Fruit fly (Drosophila melanogaster) whole organism, embryonic: ENCODE data around the gene grass.

Source experiments
- Bgb ChIP-seq: fragments of 200-800 bp; sonication (Bioruptor generic); IDR thresholded peaks from 2 replicates; pipeline ENCODE4 v1.3.6; 2022; ENCODE audit warnings: missing biosample characterization, missing genetic modification characterization; ENCODE audit not compliant: partially characterized antibody
- CG10209 ChIP-seq: fragments of 200-800 bp; sonication (Bioruptor generic); optimal IDR thresholded peaks from 3 replicates; lab custom pipeline; 2017; ENCODE audit warnings: missing biosample characterization, mild to moderate bottlenecking, missing genetic modification characterization, missing genetic modification reagents
- CG10565 ChIP-seq: fragments of 200-800 bp; sonication (Bioruptor generic); optimal IDR thresholded peaks from 3 replicates; lab custom pipeline; 2016; ENCODE audit warnings: missing biosample characterization, mild to moderate bottlenecking, missing genetic modification characterization
- CG11504 ChIP-seq: fragments of 200-800 bp; sonication (Bioruptor generic); optimal IDR thresholded peaks from 3 replicates; lab custom pipeline; 2019; ENCODE audit warnings: missing biosample characterization, mild to moderate bottlenecking, missing genetic modification characterization, moderate library complexity
- CG12071 ChIP-seq: fragments of 200-800 bp; sonication (Bioruptor generic); optimal IDR thresholded peaks from 3 replicates; lab custom pipeline; 2018; ENCODE audit warnings: missing biosample characterization, mild to moderate bottlenecking, missing genetic modification characterization
- CG1233 ChIP-seq: fragments of 200-800 bp; sonication (Bioruptor generic); optimal IDR thresholded peaks from 4 replicates; lab custom pipeline; 2018; ENCODE audit warnings: missing biosample characterization, mild to moderate bottlenecking, missing genetic modification characterization
- CG15073 ChIP-seq: fragments of 200-800 bp; sonication (Bioruptor generic); optimal IDR thresholded peaks from 2 replicates; lab custom pipeline; 2016; ENCODE audit warnings: missing biosample characterization, missing genetic modification characterization
- CG15479 ChIP-seq: fragments of 200-800 bp; sonication (Bioruptor generic); optimal IDR thresholded peaks from 3 replicates; lab custom pipeline; 2019; ENCODE audit warnings: missing biosample characterization, mild to moderate bottlenecking, missing genetic modification characterization, moderate library complexity
- CG17328 ChIP-seq: fragments of 200-800 bp; sonication (Bioruptor generic); IDR thresholded peaks from 2 replicates; pipeline ENCODE4 v1.3.6; 2022; ENCODE audit warnings: missing biosample characterization, missing genetic modification characterization
- CG17802 ChIP-seq: fragments of 200-800 bp; sonication (Bioruptor generic); optimal IDR thresholded peaks from 2 replicates; lab custom pipeline; 2018; ENCODE audit warnings: missing biosample characterization, mild to moderate bottlenecking, missing genetic modification characterization, moderate library complexity
- CG1832 ChIP-seq: fragments of 200-800 bp; sonication (Bioruptor generic); optimal IDR thresholded peaks from 2 replicates; lab custom pipeline; 2017; ENCODE audit warnings: missing biosample characterization, mild to moderate bottlenecking, missing genetic modification characterization, inconsistent platforms
- CG2678 ChIP-seq: fragments of 200-800 bp; sonication (Bioruptor generic); optimal IDR thresholded peaks from 3 replicates; lab custom pipeline; 2019; ENCODE audit warnings: missing biosample characterization, mild to moderate bottlenecking, missing genetic modification characterization, moderate library complexity
- CG2875 ChIP-seq: fragments of 200-800 bp; sonication (Bioruptor generic); optimal IDR thresholded peaks from 2 replicates; lab custom pipeline; 2017; ENCODE audit warnings: missing biosample characterization, mild to moderate bottlenecking, missing genetic modification characterization, missing genetic modification reagents
- CG30403 ChIP-seq: fragments of 200-800 bp; sonication (Bioruptor generic); optimal IDR thresholded peaks from 3 replicates; lab custom pipeline; 2016; ENCODE audit warnings: missing biosample characterization, missing genetic modification characterization
- CG33557 ChIP-seq: fragments of 200-800 bp; sonication (Bioruptor generic); optimal IDR thresholded peaks from 2 replicates; lab custom pipeline; 2019; ENCODE audit warnings: missing biosample characterization, mild to moderate bottlenecking, missing genetic modification characterization, moderate library complexity
- CG3847 ChIP-seq: fragments of 200-800 bp; sonication (Bioruptor generic); IDR thresholded peaks from 2 replicates; pipeline ENCODE4 v1.3.6; 2022; ENCODE audit warnings: missing biosample characterization, missing genetic modification characterization
- CG4328 ChIP-seq: fragments of 200-800 bp; sonication (Bioruptor generic); optimal IDR thresholded peaks from 3 replicates; lab custom pipeline; 2017; ENCODE audit warnings: missing biosample characterization, missing genetic modification reagents, missing genetic modification characterization
- CG4707 ChIP-seq: fragments of 200-800 bp; sonication (Bioruptor generic); optimal IDR thresholded peaks from 2 replicates; lab custom pipeline; 2018; ENCODE audit warnings: missing biosample characterization, mild to moderate bottlenecking, missing genetic modification characterization, moderate library complexity
- CG7839 ChIP-seq: fragments of 200-800 bp; sonication (Bioruptor generic); optimal IDR thresholded peaks from 3 replicates; lab custom pipeline; 2018; ENCODE audit warnings: missing biosample characterization, mild to moderate bottlenecking, missing genetic modification characterization, moderate library complexity
- CG9876 ChIP-seq: fragments of 200-800 bp; sonication (Bioruptor generic); optimal IDR thresholded peaks from 2 replicates; lab custom pipeline; 2016; ENCODE audit warnings: missing biosample characterization, missing genetic modification characterization
- CHES-1-like ChIP-seq: fragments of 200-800 bp; sonication (Bioruptor generic); optimal IDR thresholded peaks from 2 replicates; lab custom pipeline; 2016; ENCODE audit warnings: missing biosample characterization, missing genetic modification characterization
- D19B ChIP-seq: fragments of 200-800 bp; sonication (Bioruptor generic); optimal IDR thresholded peaks from 2 replicates; lab custom pipeline; 2017; ENCODE audit warnings: missing biosample characterization, mild to moderate bottlenecking, missing genetic modification characterization
- Deaf1 ChIP-seq: fragments of 200-800 bp; optimal IDR thresholded peaks from 3 replicates; lab custom pipeline; 2019; ENCODE audit warnings: missing biosample characterization, mild to moderate bottlenecking, missing genetic modification characterization, moderate library complexity
- Dref ChIP-seq: fragments of 200-800 bp; sonication (Bioruptor generic); IDR thresholded peaks from 2 replicates; pipeline ENCODE4 v1.3.6; 2022; ENCODE audit warnings: missing biosample characterization, missing genetic modification characterization
- Drgx ChIP-seq: fragments of 200-800 bp; sonication (Bioruptor generic); IDR thresholded peaks from 2 replicates; pipeline ENCODE4 v1.3.6; 2022; ENCODE audit warnings: missing biosample characterization, missing genetic modification characterization
- Fer2 ChIP-seq: fragments of 200-800 bp; sonication (Bioruptor generic); optimal IDR thresholded peaks from 2 replicates; lab custom pipeline; 2018; ENCODE audit warnings: missing biosample characterization, mild to moderate bottlenecking, missing genetic modification characterization, moderate library complexity
- Gug ChIP-seq: fragments of 200-800 bp; sonication (Bioruptor generic); IDR thresholded peaks from 4 replicates; pipeline ENCODE4 v1.3.6; 2022; ENCODE audit warnings: missing biosample characterization, missing genetic modification characterization
- Hr78 ChIP-seq, 2 experiments: fragments of 200-800 bp in 1 of 2; fragments of >200 bp in 1 of 2; sonication (Bioruptor generic) in 1 of 2; optimal IDR thresholded peaks; 2 replicates each; lab custom pipeline; 2017 to 2019; ENCODE audit warnings: missing biosample characterization in 2 of 2, missing genetic modification characterization in 2 of 2, mild to moderate bottlenecking in 1 of 2, moderate library complexity in 1 of 2
- Tbp ChIP-seq: fragments of >200 bp; optimal IDR thresholded peaks from 2 replicates; lab custom pipeline; 2018; ENCODE audit warnings: missing biosample characterization, missing genetic modification characterization
- ase ChIP-seq: fragments of 200-800 bp; sonication (Bioruptor generic); IDR thresholded peaks from 3 replicates; pipeline ENCODE4 v1.3.6; 2022; ENCODE audit warnings: missing biosample characterization, missing genetic modification characterization
- bsh ChIP-seq, 2 experiments: fragments of 200-800 bp; sonication (Bioruptor generic); optimal IDR thresholded peaks; 2 replicates each; lab custom pipeline; 2017 to 2018; ENCODE audit warnings: mild to moderate bottlenecking in 2 of 2, missing biosample characterization in 2 of 2, missing genetic modification characterization in 2 of 2, moderate library complexity in 1 of 2
- cwo ChIP-seq: fragments of 200-800 bp; sonication (Bioruptor generic); optimal IDR thresholded peaks from 3 replicates; lab custom pipeline; 2017; ENCODE audit warnings: missing biosample characterization, missing genetic modification characterization, mild to moderate bottlenecking, moderate library complexity, missing genetic modification reagents
- dan ChIP-seq: fragments of 200-800 bp; sonication (Bioruptor generic); IDR thresholded peaks from 2 replicates; pipeline ENCODE4 v1.3.6; 2022; ENCODE audit warnings: missing biosample characterization, missing genetic modification characterization
- dati ChIP-seq: fragments of 200-800 bp; sonication (Bioruptor generic); IDR thresholded peaks from 2 replicates; pipeline ENCODE4 v1.3.6; 2022; ENCODE audit warnings: missing biosample characterization, missing genetic modification characterization
- ewg ChIP-seq: fragments of 200-800 bp; sonication (Bioruptor generic); optimal IDR thresholded peaks from 3 replicates; lab custom pipeline; 2017; ENCODE audit warnings: mild to moderate bottlenecking, missing biosample characterization, missing genetic modification reagents, missing genetic modification characterization
- fd102C ChIP-seq: fragments of 200-800 bp; sonication (Bioruptor generic); optimal IDR thresholded peaks from 2 replicates; lab custom pipeline; 2018; ENCODE audit warnings: missing biosample characterization, mild to moderate bottlenecking, missing genetic modification characterization, moderate library complexity
- gro ChIP-seq: fragments of 200-800 bp; sonication (Bioruptor generic); optimal IDR thresholded peaks from 2 replicates; lab custom pipeline; 2016; ENCODE audit warnings: missing biosample characterization, missing genetic modification characterization
- ham ChIP-seq: fragments of 200-800 bp; sonication (Bioruptor generic); IDR thresholded peaks from 2 replicates; pipeline ENCODE4 v1.3.6; 2022; ENCODE audit warnings: missing biosample characterization, missing genetic modification characterization
- hbn ChIP-seq: fragments of 200-800 bp; sonication (Bioruptor generic); IDR thresholded peaks from 2 replicates; pipeline ENCODE4 v1.3.6; 2022; ENCODE audit warnings: missing biosample characterization, missing genetic modification characterization; ENCODE audit not compliant: partially characterized antibody
- lilli ChIP-seq: fragments of 200-800 bp; sonication (Bioruptor generic); optimal IDR thresholded peaks from 3 replicates; lab custom pipeline; 2016; ENCODE audit warnings: missing biosample characterization, missing genetic modification characterization
- sc ChIP-seq, 3 experiments: fragments of >200 bp in 2 of 3; fragments of 200-800 bp in 1 of 3; sonication (Bioruptor generic) in 1 of 3; optimal IDR thresholded peaks; 2 replicates in 2 of 3; 3 replicates in 1 of 3; lab custom pipeline; 2017; ENCODE audit warnings: mild to moderate bottlenecking in 1 of 3, missing biosample characterization in 1 of 3, missing genetic modification characterization in 1 of 3, missing genetic modification reagents in 1 of 3
- tup ChIP-seq: fragments of 200-800 bp; sonication (Bioruptor generic); optimal IDR thresholded peaks from 2 replicates; lab custom pipeline; 2016; ENCODE audit warnings: missing biosample characterization, mild to moderate bottlenecking, missing genetic modification characterization, moderate library complexity
- tx ChIP-seq: fragments of 200-800 bp; sonication (Bioruptor generic); optimal IDR thresholded peaks from 2 replicates; lab custom pipeline; 2016; ENCODE audit warnings: missing biosample characterization, missing genetic modification characterization
- zen2 ChIP-seq: fragments of 200-800 bp; sonication (Bioruptor generic); IDR thresholded peaks from 3 replicates; pipeline ENCODE4 v1.3.6; 2022; ENCODE audit warnings: missing biosample characterization, missing genetic modification characterization; ENCODE audit not compliant: partially characterized antibody
- zfh2 ChIP-seq: fragments of 200-800 bp; sonication (Bioruptor generic); optimal IDR thresholded peaks from 2 replicates; lab custom pipeline; 2016; ENCODE audit warnings: missing biosample characterization, missing genetic modification characterization

grass gene

dm6 chr3R:27152129-27152968, 5.4 kb upstream of the grass start (continued):
- peak; percentile 61 for TF ChIP-seq CG1832 (GFP tag; lab: Kevin White, UChicago)
- no peak for TF ChIP-seq CG17328 (GFP tag; lab: Robert Waterston, UW)
- TF ChIP-seq gro = no peak
- peak; percentile 51 for TF ChIP-seq CG10209 (GFP tag; lab: Kevin White, UChicago)
- TF ChIP-seq Gug = 0 out of 4 replicates have a peak, but pooled peaks have one; percentile 20
- peak; percentile 73 for TF ChIP-seq CG11504 (tag; lab: Kevin White, UChicago)
- TF ChIP-seq zen2 = no peak
- peak; percentile 17 for TF ChIP-seq CG4328 (GFP tag; lab: Kevin White, UChicago)
- peak in 1 of 2 experiments; percentile 63 for TF ChIP-seq bsh (GFP tag; optimal IDR thresholded peaks at IDR 0.05; lab: Kevin White, UChicago)
- TF ChIP-seq Hr78 (GFP tag; optimal IDR thresholded peaks at IDR 0.05; lab: Kevin White, UChicago) = peak in 1 of 2 experiments; percentile 8
- TF ChIP-seq CG9876 (GFP tag; lab: Kevin White, UChicago) = no peak
- TF ChIP-seq tup (GFP tag; lab: Kevin White, UChicago) = no peak
- TF ChIP-seq lilli = peak; percentile 19
- no peak for TF ChIP-seq ham (GFP tag; lab: Robert Waterston, UW)
- TF ChIP-seq CG17802 = no peak

dm6 chr3R:27153062-27153878, 4.5 kb upstream of the grass start:
- no peak for TF ChIP-seq dan
- no peak for TF ChIP-seq dati (GFP tag; lab: Robert Waterston, UW)
- TF ChIP-seq ewg = no peak
- TF ChIP-seq zfh2 (GFP tag; lab: Kevin White, UChicago) = peak; percentile 36
- TF ChIP-seq Bgb (GFP tag; lab: Robert Waterston, UW) = no peak
- no peak for TF ChIP-seq CG4707 (GFP tag; lab: Kevin White, UChicago)
- no peak for TF ChIP-seq CG15073 (GFP tag; lab: Kevin White, UChicago)
- TF ChIP-seq CG1233 (GFP tag; lab: Kevin White, UChicago) = peak; percentile 58
- no peak for TF ChIP-seq CG10565
- TF ChIP-seq cwo (GFP tag; lab: Kevin White, UChicago) = peak; percentile 66
- no peak for TF ChIP-seq CG33557 (GFP tag; lab: Kevin White, UChicago)
- no peak for TF ChIP-seq CG2875
- peak; percentile 65 for TF ChIP-seq CG7839
- peak; percentile 38 for TF ChIP-seq Deaf1 (tag; lab: Kevin White, UChicago)
- no peak for TF ChIP-seq hbn (GFP tag; lab: Robert Waterston, UW)
- no peak for TF ChIP-seq ase (GFP tag; lab: Robert Waterston, UW)
- TF ChIP-seq Dref (GFP tag; lab: Robert Waterston, UW) = no peak
- TF ChIP-seq tx (GFP tag; lab: Kevin White, UChicago) = no peak
- TF ChIP-seq D19B (GFP tag; lab: Kevin White, UChicago) = peak; percentile 59
- no peak for TF ChIP-seq CG12071 (GFP tag; lab: Kevin White, UChicago)
- no peak for TF ChIP-seq Tbp
- TF ChIP-seq CG15479 (GFP tag; lab: Kevin White, UChicago) = no peak
- TF ChIP-seq CG30403 = peak; percentile 47
- peak; percentile 65 for TF ChIP-seq CG2678
- peak; percentile 48 for TF ChIP-seq CHES-1-like
- TF ChIP-seq Drgx (GFP tag; lab: Robert Waterston, UW) = no peak
- TF ChIP-seq fd102C (GFP tag; lab: Kevin White, UChicago) = no peak
- TF ChIP-seq CG3847 (GFP tag; lab: Robert Waterston, UW) = 0 out of 2 replicates have a peak, but pooled peaks have one; percentile 23
- no peak for TF ChIP-seq Fer2 (tag; lab: Kevin White, UChicago)
- no peak for TF ChIP-seq sc (optimal IDR thresholded peaks at IDR 0.05; lab: Kevin White, UChicago)
- TF ChIP-seq sc (GFP tag; optimal IDR thresholded peaks at IDR 0.05; lab: Kevin White, UChicago) = peak; percentile 3
